Worm (Caenorhabditis elegans) whole organism, L4/young adult: Measurements from ENCODE around the gene nhr-219.

Source experiments
- dao-5 ChIP-seq: sonication (generic microtip); optimal IDR thresholded peaks from 2 replicates; lab custom pipeline; 2016; ENCODE audit warnings: missing genotype, missing genetic modification characterization, moderate library complexity, missing compliant biosample characterization
- him-1 ChIP-seq: sonication (generic microtip); optimal IDR thresholded peaks from 2 replicates; lab custom pipeline; 2016; ENCODE audit warnings: missing genotype, missing genetic modification reagents, missing genetic modification characterization, missing compliant biosample characterization

ce11 chrV:9009175-9009574 lies 43.2 kb upstream of the nhr-219 start, which contains the start of gene srx-2:
- TF ChIP-seq him-1 (tag; lab: Kevin White, UChicago) (no peak), dao-5 (no peak)
